Fruit fly (Drosophila melanogaster): ENCODE measurements around the gene Reph.

The Reph gene

dm6 chr2L:3771109-3772067, 32.0 kb upstream of the Reph start, which contains the start of gene bowl (continued):
- TF ChIP-seq mam (GFP tag; optimal IDR thresholded peaks at IDR 0.05), result peak; percentile 92
- TF ChIP-seq CG3407 (GFP tag; optimal IDR thresholded peaks at IDR 0.05), result peak; percentile 93
- peak; percentile 87 for TF ChIP-seq fu2 (GFP tag; optimal IDR thresholded peaks at IDR 0.05)
- peak; percentile 88 for TF ChIP-seq CG9609 (GFP tag; optimal IDR thresholded peaks at IDR 0.05)
- peak; percentile 75; the same call in 1 of the 2 replicates for TF ChIP-seq Doc2 (GFP tag; IDR thresholded peaks at IDR 0.05)
- peak; percentile 99 for TF ChIP-seq kni (GFP tag; optimal IDR thresholded peaks at IDR 0.05)
- peak; percentile 90 for TF ChIP-seq Ets65A (GFP tag)
- TF ChIP-seq ac (GFP tag; optimal IDR thresholded peaks at IDR 0.05), result peak; percentile 86
- peak; percentile 95 for TF ChIP-seq peb (GFP tag; IDR thresholded peaks at IDR 0.05)
- peak; percentile 92 for TF ChIP-seq jumu (GFP tag; optimal IDR thresholded peaks at IDR 0.05)
- TF ChIP-seq Side (GFP tag; optimal IDR thresholded peaks at IDR 0.05), result peak; percentile 93
- TF ChIP-seq tx (GFP tag; optimal IDR thresholded peaks at IDR 0.05), result peak; percentile 80
- TF ChIP-seq pum (GFP tag; optimal IDR thresholded peaks at IDR 0.05), result peak; percentile 89
- no peak for TF ChIP-seq Lpt (GFP tag; optimal IDR thresholded peaks at IDR 0.05)
- TF ChIP-seq CG10209 (GFP tag; optimal IDR thresholded peaks at IDR 0.05), result peak; percentile 96
- TF ChIP-seq GATAe (GFP tag; conservative IDR thresholded peaks at IDR 0.05), result peak; percentile 74; the same call in 1 of the 2 replicates
- TF ChIP-seq CG8089 (GFP tag; optimal IDR thresholded peaks at IDR 0.05), result peak; percentile 90
- peak; percentile 92 for TF ChIP-seq dati (GFP tag; IDR thresholded peaks at IDR 0.05)
- TF ChIP-seq CG7271 (tag; optimal IDR thresholded peaks at IDR 0.05), result peak; percentile 84
- TF ChIP-seq fd102C (GFP tag; optimal IDR thresholded peaks at IDR 0.05), result peak; percentile 85
- TF ChIP-seq pfk (GFP tag; optimal IDR thresholded peaks at IDR 0.05), result no peak
- peak; percentile 82 for TF ChIP-seq Ravus (GFP tag; IDR thresholded peaks at IDR 0.05)
- TF ChIP-seq zen (tag; optimal IDR thresholded peaks at IDR 0.05), result peak; percentile 95
- peak; percentile 69 for TF ChIP-seq schlank (tag; optimal IDR thresholded peaks at IDR 0.05)
- TF ChIP-seq usp (GFP tag; optimal IDR thresholded peaks at IDR 0.05), result no peak
- peak; percentile 64 for TF ChIP-seq CG15073 (GFP tag; optimal IDR thresholded peaks at IDR 0.05)
- peak; percentile 86 for TF ChIP-seq CG31441 (GFP tag; IDR thresholded peaks at IDR 0.05)
- TF ChIP-seq CG30403 (GFP tag; optimal IDR thresholded peaks at IDR 0.05), result peak; percentile 98
- peak; percentile 84 for TF ChIP-seq zfh2 (GFP tag; optimal IDR thresholded peaks at IDR 0.05)
- TF ChIP-seq CG34224 (GFP tag; IDR thresholded peaks at IDR 0.05; ENCODE audit: partially characterized antibody), result 0 out of 3 replicates have a peak, but pooled peaks have one; percentile 21
- peak; percentile 92 for TF ChIP-seq Atf3 (GFP tag; optimal IDR thresholded peaks at IDR 0.05)
- peak; percentile 91 for TF ChIP-seq Dip3 (GFP tag; optimal IDR thresholded peaks at IDR 0.05)
- peak; percentile 36 to 59 for TF ChIP-seq insv (GFP tag; optimal IDR thresholded peaks at IDR 0.05)
- peak; percentile 86 for TF ChIP-seq pros (GFP tag; optimal IDR thresholded peaks at IDR 0.05)
- no peak for TF ChIP-seq hkb (optimal IDR thresholded peaks at IDR 0.05)
- TF ChIP-seq hkb (GFP tag; IDR thresholded peaks at IDR 0.05), result peak; percentile 97
- peak; percentile 93 for TF ChIP-seq CG11504 (tag; optimal IDR thresholded peaks at IDR 0.05)
- peak; percentile 91 for TF ChIP-seq pnt (GFP tag; optimal IDR thresholded peaks at IDR 0.05)
- peak; percentile 83 for TF ChIP-seq CG10147 (GFP tag; optimal IDR thresholded peaks at IDR 0.05)
- TF ChIP-seq D19B (GFP tag; optimal IDR thresholded peaks at IDR 0.05), result peak; percentile 70
- TF ChIP-seq CG11093 (GFP tag; IDR thresholded peaks at IDR 0.05), result peak; percentile 90
- TF ChIP-seq sima (GFP tag; optimal IDR thresholded peaks at IDR 0.05), result peak; percentile 77
- TF ChIP-seq CG2202 (tag; optimal IDR thresholded peaks at IDR 0.05), result peak; percentile 95
- TF ChIP-seq Sox102F (GFP tag; optimal IDR thresholded peaks at IDR 0.05), result peak; percentile 97
- peak; percentile 86 for TF ChIP-seq crc (GFP tag; optimal IDR thresholded peaks at IDR 0.05)
- peak; percentile 88 for TF ChIP-seq CG31224 (GFP tag; IDR thresholded peaks at IDR 0.05)
- peak; percentile 91 for TF ChIP-seq CG13424 (tag; optimal IDR thresholded peaks at IDR 0.05)
- TF ChIP-seq vfl (GFP tag; optimal IDR thresholded peaks at IDR 0.05), result peak; percentile 89
- TF ChIP-seq CG4282 (GFP tag; optimal IDR thresholded peaks at IDR 0.05), result peak; percentile 61
